Worm (Caenorhabditis elegans) whole organism, mixed stage, embryonic: Measurements from ENCODE around the gene C08G9.1.

Experiments
- cnd-1 ChIP-seq: fragments of 200-800 bp; sonication (Bioruptor generic); optimal IDR thresholded peaks from 2 replicates; lab custom pipeline; 2018; ENCODE audit warnings: mild to moderate bottlenecking, missing genetic modification characterization, missing compliant biosample characterization
- mab-5 ChIP-seq: fragments of 150-350 bp; optimal IDR thresholded peaks from 2 replicates; lab custom pipeline; 2014; ENCODE audit warnings: missing biosample characterization, missing genetic modification characterization
- mep-1 ChIP-seq: fragments of 150-350 bp; optimal IDR thresholded peaks from 2 replicates; lab custom pipeline; 2017; ENCODE audit warnings: missing biosample characterization, missing genetic modification reagents, missing genetic modification characterization, inconsistent platforms
- mls-2 ChIP-seq: sonication (generic microtip); optimal IDR thresholded peaks from 2 replicates; lab custom pipeline; 2016; ENCODE audit warnings: mild to moderate bottlenecking, missing genetic modification characterization, moderate library complexity, missing compliant biosample characterization
- nhr-237 ChIP-seq: fragments of 150-350 bp; optimal IDR thresholded peaks from 2 replicates; lab custom pipeline; 2014; ENCODE audit warnings: missing biosample characterization, missing genetic modification characterization
- snpc-4 ChIP-seq: fragments of 150-350 bp; optimal IDR thresholded peaks from 2 replicates; lab custom pipeline; 2014; ENCODE audit warnings: missing biosample characterization, missing genetic modification characterization

DNA sequence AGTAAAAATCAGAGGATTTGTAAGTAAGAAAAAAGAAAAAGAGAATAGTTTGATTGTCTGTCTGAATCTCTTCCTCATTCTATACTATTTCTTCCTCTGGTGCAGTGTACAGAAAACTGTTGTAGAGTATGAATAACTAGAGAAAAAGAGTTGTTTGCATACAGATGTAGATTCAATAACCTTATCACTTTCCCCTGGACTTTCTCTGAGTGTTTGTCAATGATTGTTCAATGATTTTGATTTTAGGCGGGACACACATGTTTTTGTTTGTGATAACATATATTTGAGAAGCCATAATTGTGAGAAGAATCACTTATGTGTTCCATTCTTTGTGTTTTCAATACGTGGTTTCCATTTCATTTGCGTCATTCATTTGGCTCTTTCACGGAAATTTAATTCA, 20.6 kb downstream of the C08G9.1 start:
- no peak for TF ChIP-seq mls-2 (tag; lab: Kevin White, UChicago)
- no peak for TF ChIP-seq mab-5 (tag; lab: Kevin White, UChicago)
- no peak for TF ChIP-seq cnd-1 (tag; lab: Kevin White, UChicago)
- no peak for TF ChIP-seq mep-1 (tag; lab: Kevin White, UChicago)
- TF ChIP-seq snpc-4 (tag; lab: Kevin White, UChicago): no peak
- no peak for TF ChIP-seq nhr-237 (tag; lab: Kevin White, UChicago)
